Fruit fly (Drosophila melanogaster): Measurements from ENCODE around the gene CG3713.
A peak's percentile ranks its signal among the peaks of the same experiment; 100 is the strongest.

CG3713 gene

dm6 chrX:796397-796989 lies 50.5 kb downstream of the CG3713 start (continued):
- peak; percentile 22 for TF ChIP-seq Myb (GFP tag; optimal IDR thresholded peaks at IDR 0.05)
- no peak for TF ChIP-seq CG7786 (GFP tag; optimal IDR thresholded peaks at IDR 0.05)
- TF ChIP-seq CG2678 (tag; optimal IDR thresholded peaks at IDR 0.05): no peak
- no peak for TF ChIP-seq br (optimal IDR thresholded peaks at IDR 0.05)
- no peak for TF ChIP-seq crol (GFP tag; IDR thresholded peaks at IDR 0.05)
- TF ChIP-seq CG10366 (GFP tag; IDR thresholded peaks at IDR 0.05): no peak
- TF ChIP-seq CrebB (tag; optimal IDR thresholded peaks at IDR 0.05): no peak
- TF ChIP-seq CG14050 (GFP tag; IDR thresholded peaks at IDR 0.05): no peak
- no peak for TF ChIP-seq zfh1 (GFP tag; IDR thresholded peaks at IDR 0.05)
- TF ChIP-seq CG18011 (GFP tag; optimal IDR thresholded peaks at IDR 0.05): no peak
- TF ChIP-seq Hr3 (GFP tag; optimal IDR thresholded peaks at IDR 0.05): no peak
- TF ChIP-seq CG6272 (GFP tag; IDR thresholded peaks at IDR 0.05): 0 out of 2 replicates have a peak, but pooled peaks have one; percentile 31
- no peak for TF ChIP-seq Rx (GFP tag; IDR thresholded peaks at IDR 0.05)
- peak; percentile 96 for TF ChIP-seq sna (GFP tag; IDR thresholded peaks at IDR 0.05; ENCODE audit: partially characterized antibody)
- TF ChIP-seq CG10147 (GFP tag; optimal IDR thresholded peaks at IDR 0.05): no peak
- no peak for TF ChIP-seq CG6175 (GFP tag; IDR thresholded peaks at IDR 0.05)
- no peak for TF ChIP-seq ATbp (GFP tag; optimal IDR thresholded peaks at IDR 0.05)
- no peak for TF ChIP-seq Dek (tag; optimal IDR thresholded peaks at IDR 0.05)
- no peak for TF ChIP-seq Mrtf (GFP tag; IDR thresholded peaks at IDR 0.05)
- TF ChIP-seq pnt (GFP tag; optimal IDR thresholded peaks at IDR 0.05): no peak
- TF ChIP-seq CG16815 (GFP tag; optimal IDR thresholded peaks at IDR 0.05): no peak
- TF ChIP-seq gem (tag; optimal IDR thresholded peaks at IDR 0.05): no peak
- TF ChIP-seq Ada2b (GFP tag; IDR thresholded peaks at IDR 0.05): no peak
- TF ChIP-seq Bdp1 (GFP tag; optimal IDR thresholded peaks at IDR 0.05): no peak
- no peak for TF ChIP-seq ac (GFP tag; optimal IDR thresholded peaks at IDR 0.05)
- no peak for TF ChIP-seq sqz (GFP tag; optimal IDR thresholded peaks at IDR 0.05)
- TF ChIP-seq Kr (GFP tag; optimal IDR thresholded peaks at IDR 0.05): peak; percentile 98
- TF ChIP-seq CG4617 (GFP tag; optimal IDR thresholded peaks at IDR 0.05; ENCODE audit: borderline replicate concordance): no peak
- no peak for TF ChIP-seq CG32772 (GFP tag; IDR thresholded peaks at IDR 0.05)
- TF ChIP-seq lilli (GFP tag; optimal IDR thresholded peaks at IDR 0.05): peak; percentile 35
- TF ChIP-seq Fer2 (tag; optimal IDR thresholded peaks at IDR 0.05): no peak
- peak; percentile 98 for TF ChIP-seq CG13287 (GFP tag; IDR thresholded peaks at IDR 0.05; ENCODE audit: partially characterized antibody)
- TF ChIP-seq ttk (GFP tag; IDR thresholded peaks at IDR 0.05): no peak
- TF ChIP-seq jumu (GFP tag; optimal IDR thresholded peaks at IDR 0.05): no peak
- TF ChIP-seq yki (optimal IDR thresholded peaks at IDR 0.05): no peak
- TF ChIP-seq nerfin-2 (GFP tag; IDR thresholded peaks at IDR 0.05; ENCODE audit: partially characterized antibody): peak; percentile 61; the same call in 1 of the 2 replicates
- TF ChIP-seq CG2875 (GFP tag; optimal IDR thresholded peaks at IDR 0.05): no peak
- TF ChIP-seq mam (GFP tag; optimal IDR thresholded peaks at IDR 0.05): no peak
- TF ChIP-seq oc (tag; optimal IDR thresholded peaks at IDR 0.05): peak; percentile 49
- no peak for TF ChIP-seq HLH3B (GFP tag; IDR thresholded peaks at IDR 0.05)
- no peak for TF ChIP-seq CG1602 (GFP tag; optimal IDR thresholded peaks at IDR 0.05)
- TF ChIP-seq CG7963 (GFP tag; IDR thresholded peaks at IDR 0.05; ENCODE audit: partially characterized antibody): peak; percentile 92
- no peak for TF ChIP-seq CG3065 (GFP tag; optimal IDR thresholded peaks at IDR 0.05)
- no peak for TF ChIP-seq Atf-2 (GFP tag; optimal IDR thresholded peaks at IDR 0.05)
- TF ChIP-seq Atf6 (GFP tag; IDR thresholded peaks at IDR 0.05): no peak
- peak; percentile 98 for TF ChIP-seq zen2 (GFP tag; IDR thresholded peaks at IDR 0.05; ENCODE audit: partially characterized antibody)
- TF ChIP-seq nau (GFP tag; optimal IDR thresholded peaks at IDR 0.05): no peak
- peak; percentile 8 for TF ChIP-seq zfh2 (GFP tag; optimal IDR thresholded peaks at IDR 0.05)
- TF ChIP-seq Dip2 (GFP tag; IDR thresholded peaks at IDR 0.05): no peak
- TF ChIP-seq CG9797 (GFP tag; optimal IDR thresholded peaks at IDR 0.05): no peak
- no peak for TF ChIP-seq hkb (optimal IDR thresholded peaks at IDR 0.05)
- no peak for TF ChIP-seq hkb (GFP tag; IDR thresholded peaks at IDR 0.05)

Measured in whole organism, embryonic.